Fruit fly (Drosophila melanogaster): ENCODE measurements around the gene CG6763.
A peak's percentile ranks its signal among the peaks of the same experiment; 100 is the strongest.

Gene CG6763

dm6 chr3R:23335577-23335976, 51.8 kb downstream of the CG6763 start (continued):
- TF ChIP-seq bbx (GFP tag; IDR thresholded peaks at IDR 0.05; ENCODE audit: partially characterized antibody) (no peak), CG6254 (GFP tag; optimal IDR thresholded peaks at IDR 0.05) (peak; percentile 37), Atf3 (GFP tag; optimal IDR thresholded peaks at IDR 0.05) (no peak), hbn (GFP tag; IDR thresholded peaks at IDR 0.05; ENCODE audit: partially characterized antibody) (no peak), tup (GFP tag; optimal IDR thresholded peaks at IDR 0.05) (peak; percentile 64), CG10274 (GFP tag; optimal IDR thresholded peaks at IDR 0.05) (peak; percentile 73), salm (tag; optimal IDR thresholded peaks at IDR 0.05) (peak; percentile 56), maf-S (GFP tag; optimal IDR thresholded peaks at IDR 0.05) (no peak), esg (GFP tag; conservative IDR thresholded peaks at IDR 0.05) (peak; percentile 40; the same call in 1 of the 2 replicates), MESR4 (GFP tag; optimal IDR thresholded peaks at IDR 0.05) (no peak), luna (GFP tag; optimal IDR thresholded peaks at IDR 0.05) (no peak), CG2199 (GFP tag; IDR thresholded peaks at IDR 0.05) (no peak), Dll (GFP tag; IDR thresholded peaks at IDR 0.05; ENCODE audit: partially characterized antibody) (no peak), btn (GFP tag; optimal IDR thresholded peaks at IDR 0.05) (no peak), CG3281 (GFP tag; optimal IDR thresholded peaks at IDR 0.05) (peak; percentile 97), CTCF (GFP tag; optimal IDR thresholded peaks at IDR 0.05) (no peak), CkIIα-i1 (GFP tag; IDR thresholded peaks at IDR 0.05) (no peak), caup (GFP tag; optimal IDR thresholded peaks at IDR 0.05; ENCODE audit: severe bottlenecking) (peak; percentile 90), Taf1 (GFP tag; IDR thresholded peaks at IDR 0.05) (peak; percentile 60; the same call in 1 of the 2 replicates), CG3407 (GFP tag; optimal IDR thresholded peaks at IDR 0.05) (no peak), en (GFP tag; optimal IDR thresholded peaks at IDR 0.05) (no peak), Gsc (GFP tag; IDR thresholded peaks at IDR 0.05) (no peak), ato (GFP tag; IDR thresholded peaks at IDR 0.05; ENCODE audit: partially characterized antibody) (no peak), vfl (GFP tag; optimal IDR thresholded peaks at IDR 0.05) (no peak), CG4730 (GFP tag; IDR thresholded peaks at IDR 0.05) (0 out of 2 replicates have a peak, but pooled peaks have one; percentile 54), CG14014 (GFP tag; IDR thresholded peaks at IDR 0.05) (peak; percentile 73), CG4282 (GFP tag; optimal IDR thresholded peaks at IDR 0.05) (no peak), stwl (tag; optimal IDR thresholded peaks at IDR 0.05) (no peak), CG17186 (GFP tag; optimal IDR thresholded peaks at IDR 0.05) (no peak), sima (GFP tag; optimal IDR thresholded peaks at IDR 0.05) (no peak), Bteb2 (GFP tag; optimal IDR thresholded peaks at IDR 0.05) (no peak), fd64A (GFP tag; optimal IDR thresholded peaks at IDR 0.05) (no peak), CG14965 (GFP tag; optimal IDR thresholded peaks at IDR 0.05; ENCODE audit: borderline replicate concordance) (no peak), zfh1 (GFP tag; IDR thresholded peaks at IDR 0.05) (peak; percentile 70; the same call in 2 of the 3 replicates), CG1647 (GFP tag; optimal IDR thresholded peaks at IDR 0.05) (no peak), Usf (GFP tag; optimal IDR thresholded peaks at IDR 0.05) (peak; percentile 43), crol (GFP tag; IDR thresholded peaks at IDR 0.05) (no peak), row (GFP tag; IDR thresholded peaks at IDR 0.05) (peak; percentile 76), bsh (GFP tag; optimal IDR thresholded peaks at IDR 0.05) (peak; percentile 59 to 69), CG10147 (GFP tag; optimal IDR thresholded peaks at IDR 0.05) (peak; percentile 92), sug (tag; optimal IDR thresholded peaks at IDR 0.05) (peak; percentile 86), chm (GFP tag; IDR thresholded peaks at IDR 0.05) (no peak), CG9609 (GFP tag; optimal IDR thresholded peaks at IDR 0.05) (no peak), zen (tag; optimal IDR thresholded peaks at IDR 0.05) (peak; percentile 14), tap (tag; optimal IDR thresholded peaks at IDR 0.05) (peak; percentile 67), CG8281 (tag; optimal IDR thresholded peaks at IDR 0.05) (peak; percentile 37), cad (GFP tag; optimal IDR thresholded peaks at IDR 0.05) (no peak), CG2129 (GFP tag; IDR thresholded peaks at IDR 0.05; ENCODE audit: partially characterized antibody) (no peak), Dip2 (GFP tag; IDR thresholded peaks at IDR 0.05) (no peak), gcm (GFP tag; optimal IDR thresholded peaks at IDR 0.05) (peak; percentile 50), Abd-B (GFP tag; optimal IDR thresholded peaks at IDR 0.05) (peak; percentile 77)

Data from whole organism, embryonic.